Fruit fly (Drosophila melanogaster): Measurements from ENCODE around the gene GlcAT-S.

GlcAT-S gene

dm6 chr2L:9633811-9634436 lies 17.7 kb downstream of the GlcAT-S start, which contains the start of gene Apoltp (continued):
- peak; percentile 67 for TF ChIP-seq ttk (GFP tag; IDR thresholded peaks at IDR 0.05)
- peak; percentile 42 for TF ChIP-seq az2 (GFP tag; optimal IDR thresholded peaks at IDR 0.05)
- peak; percentile 48 for TF ChIP-seq Xbp1 (GFP tag; optimal IDR thresholded peaks at IDR 0.05)
- no peak for TF ChIP-seq disco-r (GFP tag; optimal IDR thresholded peaks at IDR 0.05)
- TF ChIP-seq CG12769 (tag; optimal IDR thresholded peaks at IDR 0.05), result no peak
- TF ChIP-seq Sry-δ (GFP tag; optimal IDR thresholded peaks at IDR 0.05), result no peak
- no peak for TF ChIP-seq insv (GFP tag; optimal IDR thresholded peaks at IDR 0.05)
- peak; percentile 12 for TF ChIP-seq Side (GFP tag; optimal IDR thresholded peaks at IDR 0.05)
- peak; percentile 64 for TF ChIP-seq CoRest (tag; optimal IDR thresholded peaks at IDR 0.05)
- TF ChIP-seq lov (optimal IDR thresholded peaks at IDR 0.05), result no peak
- TF ChIP-seq lov (GFP tag; IDR thresholded peaks at IDR 0.05), result 0 out of 3 replicates have a peak, but pooled peaks have one; percentile 23
- no peak for TF ChIP-seq Mes4 (GFP tag; optimal IDR thresholded peaks at IDR 0.05)
- peak; percentile 60 for TF ChIP-seq E2f1 (GFP tag; IDR thresholded peaks at IDR 0.05)
- TF ChIP-seq dmrt99B (tag; optimal IDR thresholded peaks at IDR 0.05), result peak; percentile 83
- peak; percentile 26 for TF ChIP-seq ATbp (GFP tag; optimal IDR thresholded peaks at IDR 0.05)
- TF ChIP-seq CG11398 (GFP tag; optimal IDR thresholded peaks at IDR 0.05), result no peak
- peak; percentile 39 for TF ChIP-seq HmgZ (tag; optimal IDR thresholded peaks at IDR 0.05)
- TF ChIP-seq CG30020 (tag; optimal IDR thresholded peaks at IDR 0.05), result no peak
- peak; percentile 86 for TF ChIP-seq Hmr (GFP tag; optimal IDR thresholded peaks at IDR 0.05)
- TF ChIP-seq CG8924 (tag; optimal IDR thresholded peaks at IDR 0.05), result peak; percentile 59
- TF ChIP-seq tx (GFP tag; optimal IDR thresholded peaks at IDR 0.05), result no peak
- no peak for TF ChIP-seq CG12942 (GFP tag; optimal IDR thresholded peaks at IDR 0.05)
- no peak for TF ChIP-seq Dip2 (GFP tag; IDR thresholded peaks at IDR 0.05)
- no peak for TF ChIP-seq zen2 (GFP tag; IDR thresholded peaks at IDR 0.05; ENCODE audit: partially characterized antibody)
- TF ChIP-seq knrl (GFP tag; IDR thresholded peaks at IDR 0.05; ENCODE audit: partially characterized antibody), result no peak
- TF ChIP-seq slbo (GFP tag; IDR thresholded peaks at IDR 0.05), result peak; percentile 85
- TF ChIP-seq ap (GFP tag; IDR thresholded peaks at IDR 0.05), result no peak
- TF ChIP-seq dm (GFP tag; optimal IDR thresholded peaks at IDR 0.05), result no peak
- peak; percentile 76 for TF ChIP-seq BtbVII (GFP tag; optimal IDR thresholded peaks at IDR 0.05)
- TF ChIP-seq pum (GFP tag; optimal IDR thresholded peaks at IDR 0.05), result peak; percentile 4
- no peak for TF ChIP-seq sna (GFP tag; IDR thresholded peaks at IDR 0.05; ENCODE audit: partially characterized antibody)
- peak; percentile 31 for TF ChIP-seq CG4854 (GFP tag; optimal IDR thresholded peaks at IDR 0.05)
- TF ChIP-seq Lpt (GFP tag; optimal IDR thresholded peaks at IDR 0.05), result no peak
- peak; percentile 52 for TF ChIP-seq tin (GFP tag; optimal IDR thresholded peaks at IDR 0.05)
- no peak for TF ChIP-seq Sin3A (optimal IDR thresholded peaks at IDR 0.05)
- peak; percentile 44 for TF ChIP-seq gcm2 (GFP tag; optimal IDR thresholded peaks at IDR 0.05)
- peak; percentile 8 for TF ChIP-seq CG17802 (tag; optimal IDR thresholded peaks at IDR 0.05)
- TF ChIP-seq CG13287 (GFP tag; IDR thresholded peaks at IDR 0.05; ENCODE audit: partially characterized antibody), result no peak
- TF ChIP-seq ham (GFP tag; IDR thresholded peaks at IDR 0.05), result no peak
- TF ChIP-seq Mad (GFP tag; optimal IDR thresholded peaks at IDR 0.05), result no peak
- TF ChIP-seq mam (GFP tag; optimal IDR thresholded peaks at IDR 0.05), result peak; percentile 31
- peak; percentile 17; the same call in 1 of the 3 replicates for TF ChIP-seq Mrtf (GFP tag; IDR thresholded peaks at IDR 0.05)
- TF ChIP-seq Atf6 (GFP tag; IDR thresholded peaks at IDR 0.05), result peak; percentile 81
- TF ChIP-seq ranshi (GFP tag; IDR thresholded peaks at IDR 0.05), result peak; percentile 64
- no peak for TF ChIP-seq CG9609 (GFP tag; optimal IDR thresholded peaks at IDR 0.05)
- TF ChIP-seq CG3163 (GFP tag; optimal IDR thresholded peaks at IDR 0.05), result no peak
- peak; percentile 10 for TF ChIP-seq CG7928 (GFP tag; optimal IDR thresholded peaks at IDR 0.05)
- no peak for TF ChIP-seq bigmax (GFP tag; optimal IDR thresholded peaks at IDR 0.05)
- peak; percentile 46 for TF ChIP-seq CG18764 (GFP tag; optimal IDR thresholded peaks at IDR 0.05)
- TF ChIP-seq hth (optimal IDR thresholded peaks at IDR 0.05), result no peak
- no peak for TF ChIP-seq CkIIα-i1 (GFP tag; IDR thresholded peaks at IDR 0.05)
- TF ChIP-seq CG6254 (GFP tag; optimal IDR thresholded peaks at IDR 0.05), result peak; percentile 52

All from whole organism, embryonic.